Worm (Caenorhabditis elegans): ENCODE results near the gene M01H9.5.

ce11 chrIV:4513269-4513819, 48.1 kb downstream of the M01H9.5 start, which contains the start of gene sar-1:
- TF ChIP-seq nhr-11 (tag; optimal IDR thresholded peaks at IDR 0.05) (no peak), ceh-18 (tag; optimal IDR thresholded peaks at IDR 0.05) (peak; percentile 45), pha-2 (tag; optimal IDR thresholded peaks at IDR 0.05) (no peak), K09A11.1 (tag; optimal IDR thresholded peaks at IDR 0.05; ENCODE audit: insufficient read depth) (no peak), ceh-22 (tag; optimal IDR thresholded peaks at IDR 0.05) (no peak), syd-9 (tag; optimal IDR thresholded peaks at IDR 0.05) (peak; percentile 0), unc-55 (GFP tag; optimal IDR thresholded peaks at IDR 0.05) (no peak), eyg-1 (tag; optimal IDR thresholded peaks at IDR 0.05) (no peak), mec-3 (tag; optimal IDR thresholded peaks at IDR 0.05; ENCODE audit: borderline replicate concordance) (no peak), fkh-6 (tag; optimal IDR thresholded peaks at IDR 0.05) (no peak)

All from whole organism, late embryonic.